Worm (Caenorhabditis elegans) whole organism, L1 larva: ENCODE data around the gene fbxc-32.
"Not testable (repeated sequence)": the region's sequence is repeated elsewhere in the genome, so short reads cannot be mapped to it uniquely, and the experiment has no call there.

Source experiments
- C16A3.4 ChIP-seq: fragments of 150-350 bp; optimal IDR thresholded peaks from 2 replicates; lab custom pipeline; 2014; ENCODE audit warnings: missing biosample characterization, missing genetic modification characterization
- C34B4.2 ChIP-seq: sonication (generic microtip); optimal IDR thresholded peaks from 2 replicates; lab custom pipeline; 2017; ENCODE audit warnings: mild to moderate bottlenecking, missing genetic modification characterization, missing compliant biosample characterization
- Y116A8C.19 ChIP-seq: sonication (generic microtip); optimal IDR thresholded peaks from 2 replicates; lab custom pipeline; 2016; ENCODE audit warnings: missing compliant biosample characterization, missing genetic modification characterization, borderline replicate concordance
- aly-2 ChIP-seq: fragments of 150-350 bp; optimal IDR thresholded peaks from 2 replicates; lab custom pipeline; 2014; ENCODE audit warnings: missing biosample characterization, missing genetic modification characterization
- ama-1 ChIP-seq: fragments of 150-350 bp; optimal IDR thresholded peaks from 2 replicates; lab custom pipeline; 2014
- ceh-63 ChIP-seq: fragments of 200-800 bp; sonication (Bioruptor generic); optimal IDR thresholded peaks from 2 replicates; lab custom pipeline; 2018; ENCODE audit warnings: mild to moderate bottlenecking, missing genetic modification characterization, missing compliant biosample characterization
- ceh-82 ChIP-seq, 3 experiments: fragments of 150-350 bp in 1 of 3; sonication (generic microtip) in 2 of 3; optimal IDR thresholded peaks; 2 replicates each; lab custom pipeline; 2014 to 2017; ENCODE audit warnings: missing biosample characterization in 3 of 3, missing genetic modification characterization in 3 of 3
- ces-1 ChIP-seq: fragments of 150-350 bp; optimal IDR thresholded peaks from 2 replicates; lab custom pipeline; 2014; ENCODE audit warnings: missing biosample characterization, missing genetic modification reagents, missing genetic modification characterization
- dpl-1 ChIP-seq, 3 experiments: fragments of 150-350 bp in 2 of 3; sonication (generic microtip) in 1 of 3; optimal IDR thresholded peaks; 2 replicates each; lab custom pipeline; 2014 to 2017; ENCODE audit warnings: missing biosample characterization in 3 of 3, missing genetic modification characterization in 3 of 3, missing genetic modification reagents in 3 of 3
- egl-27 ChIP-seq, 2 experiments: fragments of 150-350 bp in 1 of 2; sonication (generic microtip); optimal IDR thresholded peaks; 3 replicates each; lab custom pipeline; 2017 to 2018; ENCODE audit warnings: missing biosample characterization in 2 of 2, missing genetic modification characterization in 2 of 2, missing genetic modification reagents in 2 of 2
- elt-2 ChIP-seq: sonication (generic microtip); optimal IDR thresholded peaks from 2 replicates; lab custom pipeline; 2016; ENCODE audit warnings: missing genetic modification characterization, mild to moderate bottlenecking, inconsistent platforms, missing compliant biosample characterization, missing genetic modification reagents
- fos-1 ChIP-seq: fragments of 150-350 bp; optimal IDR thresholded peaks from 2 replicates; lab custom pipeline; 2014; ENCODE audit warnings: missing biosample characterization, missing genetic modification characterization
- hlh-17 ChIP-seq: fragments of 200-800 bp; sonication (Bioruptor generic); optimal IDR thresholded peaks from 2 replicates; lab custom pipeline; 2018; ENCODE audit warnings: missing genetic modification characterization, mild to moderate bottlenecking, missing compliant biosample characterization, moderate library complexity, borderline replicate concordance
- hpl-2 ChIP-seq: fragments of 150-350 bp; optimal IDR thresholded peaks from 2 replicates; lab custom pipeline; 2014; ENCODE audit warnings: missing biosample characterization, missing genetic modification reagents, missing genetic modification characterization
- lin-14 ChIP-seq: fragments of 200-800 bp; sonication (Bioruptor generic); optimal IDR thresholded peaks from 2 replicates; lab custom pipeline; 2018; ENCODE audit warnings: mild to moderate bottlenecking, missing genetic modification characterization, moderate library complexity, missing compliant biosample characterization
- lin-39 ChIP-seq: fragments of 150-350 bp; optimal IDR thresholded peaks from 2 replicates; lab custom pipeline; 2014; ENCODE audit warnings: missing biosample characterization, missing genetic modification reagents, missing genetic modification characterization
- lir-3 ChIP-seq: sonication (generic microtip); optimal IDR thresholded peaks from 2 replicates; lab custom pipeline; 2016; ENCODE audit warnings: mild to moderate bottlenecking, missing genetic modification characterization, moderate library complexity, missing compliant biosample characterization; ENCODE audit not compliant: poor library complexity
- mdl-1 ChIP-seq, 2 experiments: fragments of 150-350 bp; optimal IDR thresholded peaks; 2 replicates each; lab custom pipeline; 2014 to 2017; ENCODE audit warnings: missing biosample characterization in 2 of 2, missing genetic modification characterization in 2 of 2, inconsistent platforms in 1 of 2
- mep-1 ChIP-seq: fragments of 150-350 bp; optimal IDR thresholded peaks from 2 replicates; lab custom pipeline; 2014; ENCODE audit warnings: missing biosample characterization, missing genetic modification characterization
- nhr-12 ChIP-seq: sonication (generic microtip); optimal IDR thresholded peaks from 2 replicates; lab custom pipeline; 2017; ENCODE audit warnings: missing biosample characterization, missing genetic modification characterization
- nhr-76 ChIP-seq: sonication (generic microtip); optimal IDR thresholded peaks from 2 replicates; lab custom pipeline; 2017; ENCODE audit warnings: missing biosample characterization, missing genetic modification characterization
- nhr-77 ChIP-seq: fragments of 150-350 bp; optimal IDR thresholded peaks from 2 replicates; lab custom pipeline; 2014; ENCODE audit warnings: missing biosample characterization, missing genetic modification characterization
- nhr-85 ChIP-seq: sonication (generic microtip); peaks from one replicate; lab custom pipeline; 2016; ENCODE audit warnings: missing genetic modification characterization, inconsistent platforms, missing compliant biosample characterization
- sox-4 ChIP-seq: sonication (generic microtip); optimal IDR thresholded peaks from 2 replicates; lab custom pipeline; 2016; ENCODE audit warnings: missing genetic modification characterization, missing compliant biosample characterization
- swsn-7 ChIP-seq: sonication (generic microtip); optimal IDR thresholded peaks from 2 replicates; lab custom pipeline; 2016; ENCODE audit warnings: missing genetic modification characterization, missing compliant biosample characterization
- tbx-2 ChIP-seq: sonication (generic microtip); optimal IDR thresholded peaks from 2 replicates; lab custom pipeline; 2016; ENCODE audit warnings: missing genetic modification characterization, missing compliant biosample characterization
- unc-30 ChIP-seq: sonication (generic microtip); optimal IDR thresholded peaks from 2 replicates; lab custom pipeline; 2017; ENCODE audit warnings: missing biosample characterization, missing genetic modification characterization
- unc-62 ChIP-seq: fragments of 150-350 bp; optimal IDR thresholded peaks from 2 replicates; lab custom pipeline; 2014; ENCODE audit warnings: missing biosample characterization, missing genetic modification reagents, missing genetic modification characterization
- unc-86 ChIP-seq: sonication (generic microtip); optimal IDR thresholded peaks from 2 replicates; lab custom pipeline; 2016; ENCODE audit warnings: missing genetic modification characterization, missing compliant biosample characterization
- unc-98 ChIP-seq: fragments of 200-800 bp; sonication (Bioruptor generic); IDR thresholded peaks from 2 replicates; pipeline ENCODE4 v1.3.6; 2022; ENCODE audit warnings: missing genetic modification characterization, missing compliant biosample characterization
- vab-15 ChIP-seq: sonication (generic microtip); optimal IDR thresholded peaks from 2 replicates; lab custom pipeline; 2017; ENCODE audit warnings: missing genotype, mild to moderate bottlenecking, missing genetic modification characterization, missing compliant biosample characterization
- zag-1 ChIP-seq: fragments of 150-350 bp; optimal IDR thresholded peaks from 2 replicates; lab custom pipeline; 2014; ENCODE audit warnings: missing biosample characterization, missing genetic modification characterization
- ztf-11 ChIP-seq, 2 experiments: sonication (generic microtip); optimal IDR thresholded peaks; 2 replicates each; lab custom pipeline; 2016 to 2017; ENCODE audit warnings: missing genetic modification characterization in 2 of 2, missing biosample characterization in 1 of 2, missing compliant biosample characterization in 1 of 2

The fbxc-32 gene

DNA sequence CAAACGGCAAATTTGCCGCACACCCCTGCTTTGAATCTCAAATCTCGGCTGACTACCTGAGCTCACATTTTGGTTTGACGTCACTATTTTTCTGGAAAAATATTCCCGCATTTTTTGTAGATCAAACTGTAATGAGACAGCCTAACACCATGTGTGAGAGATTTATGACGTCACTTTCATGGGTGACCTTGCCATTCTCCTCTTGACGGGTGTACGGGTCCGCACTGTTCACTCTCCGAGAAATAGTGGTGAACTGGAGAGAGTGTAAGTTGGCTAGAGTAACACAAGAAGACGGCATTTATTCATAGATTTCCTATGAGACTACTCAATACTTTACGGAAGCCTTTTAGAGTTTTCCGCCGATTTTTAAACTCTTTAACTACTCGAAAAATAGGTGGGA is 37.7 kb upstream of the fbxc-32 start, which contains the start of gene fbxc-40:
Gene fbxc-40, plus strand, starts transcription at position 301 of the 400 bp plus-strand sequence.
- not testable (repeated sequence) for TF ChIP-seq Y116A8C.19 (tag; lab: Kevin White, UChicago); sox-4 (tag; lab: Kevin White, UChicago); dpl-1 (GFP tag; optimal IDR thresholded peaks at IDR 0.05; lab: Kevin White, UChicago)

DNA sequence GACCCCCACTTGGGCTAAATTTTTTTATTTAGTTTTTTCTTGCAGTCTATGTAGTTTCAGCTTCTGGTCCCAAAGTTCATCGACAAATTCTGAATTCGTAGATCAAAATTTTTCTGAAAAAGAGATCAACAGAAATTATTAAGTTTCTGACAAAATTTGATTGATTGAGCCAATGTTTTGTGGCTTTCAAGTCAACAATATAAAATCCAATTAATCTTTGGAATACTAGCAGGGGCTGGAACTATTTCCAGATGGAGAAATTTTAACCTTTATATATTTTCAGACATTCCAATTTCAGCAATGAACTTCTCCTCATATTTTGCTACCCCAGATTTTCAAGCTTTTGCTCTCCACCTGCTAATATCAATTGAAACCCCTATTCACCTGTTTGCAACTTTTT is 34.9 kb upstream of the fbxc-32 start, which contains the start of gene srh-274:
Gene srh-274, plus strand, starts transcription at position 301 of the 400 bp plus-strand sequence.
- no peak for TF ChIP-seq C34B4.2 (tag; lab: Kevin White, UChicago)

DNA sequence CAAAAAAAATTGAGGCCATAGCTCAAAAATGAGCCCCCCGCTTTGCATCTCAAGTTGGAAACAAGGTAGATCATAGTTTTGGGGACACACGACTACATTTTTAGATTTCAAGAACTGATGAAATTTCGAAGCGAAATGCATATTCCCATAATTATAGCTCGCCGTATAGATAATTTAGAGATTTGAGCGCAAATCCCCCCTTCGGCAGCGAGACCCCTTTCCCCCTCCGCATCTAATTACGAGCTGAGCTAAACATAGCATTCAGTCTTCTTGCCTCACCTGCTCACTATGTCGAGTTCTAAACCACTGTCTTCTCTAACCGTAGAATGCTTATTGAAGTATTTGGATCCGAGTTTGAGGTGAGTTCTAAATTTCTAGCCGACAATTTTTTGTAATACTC is 31.1 kb upstream of the fbxc-32 start, which contains the start of the genes fbxc-17 and fbxc-15:
Gene fbxc-17, minus strand, starts transcription at position 101 of the 400 bp plus-strand sequence.
Gene fbxc-15, plus strand, starts transcription at position 289 of the 400 bp plus-strand sequence.
- no peak for TF ChIP-seq vab-15 (tag; lab: Kevin White, UChicago)
- no peak for TF ChIP-seq ama-1
- no peak for TF ChIP-seq unc-86 (tag; lab: Kevin White, UChicago)
- no peak for TF ChIP-seq lin-39 (tag; lab: Kevin White, UChicago)
- TF ChIP-seq nhr-85 = no peak
- no peak for TF ChIP-seq elt-2 (tag; lab: Kevin White, UChicago)
- TF ChIP-seq unc-30 (tag; lab: Kevin White, UChicago) = no peak
- TF ChIP-seq ceh-63 = no peak
- TF ChIP-seq fos-1 = no peak
- TF ChIP-seq swsn-7 (tag; lab: Kevin White, UChicago) = no peak
- TF ChIP-seq lin-14 = no peak
- no peak for TF ChIP-seq lir-3 (tag; lab: Kevin White, UChicago)
- TF ChIP-seq unc-62 (GFP tag; lab: Kevin White, UChicago) = no peak
- no peak for TF ChIP-seq ceh-82 (tag; optimal IDR thresholded peaks at IDR 0.05; lab: Kevin White, UChicago)
- TF ChIP-seq ces-1 = no peak
- no peak for TF ChIP-seq aly-2 (tag; lab: Kevin White, UChicago)
- no peak for TF ChIP-seq hpl-2 (GFP tag; lab: Kevin White, UChicago)

DNA sequence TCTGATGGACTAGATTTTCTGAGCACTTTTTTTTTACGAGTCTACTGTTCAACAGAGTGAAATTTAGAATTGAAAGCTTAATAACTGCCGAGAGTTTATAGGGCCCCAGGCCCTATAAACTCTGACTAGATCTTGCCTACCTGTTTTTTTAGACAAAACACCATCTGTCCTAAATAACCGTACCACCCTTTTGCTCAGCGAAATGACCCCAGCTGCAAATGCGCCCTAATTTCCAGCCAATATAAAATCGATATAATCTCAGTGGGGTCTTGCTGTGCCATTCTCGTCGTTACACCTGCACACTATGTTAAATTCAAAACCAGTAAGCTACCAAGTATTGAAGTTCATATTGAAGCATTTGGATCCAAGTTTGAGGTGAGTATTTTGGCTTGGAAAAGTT is 26.0 kb upstream of the fbxc-32 start, which contains the start of gene fbxc-14:
Gene fbxc-14, plus strand, starts transcription at position 301 of the 400 bp plus-strand sequence.
- TF ChIP-seq unc-98 (GFP tag; lab: Robert Waterston, UW) = no peak
- TF ChIP-seq tbx-2 (tag; lab: Kevin White, UChicago) = no peak
- TF ChIP-seq mdl-1 (tag; optimal IDR thresholded peaks at IDR 0.05; lab: Kevin White, UChicago) = no peak
- TF ChIP-seq egl-27 (tag; optimal IDR thresholded peaks at IDR 0.05; lab: Kevin White, UChicago) = no peak
- TF ChIP-seq nhr-77 (tag; lab: Kevin White, UChicago) = no peak
- no peak for TF ChIP-seq hlh-17
- TF ChIP-seq unc-86 (tag; lab: Kevin White, UChicago) = no peak
- TF ChIP-seq ztf-11 (tag; optimal IDR thresholded peaks at IDR 0.05; lab: Kevin White, UChicago) = no peak

DNA sequence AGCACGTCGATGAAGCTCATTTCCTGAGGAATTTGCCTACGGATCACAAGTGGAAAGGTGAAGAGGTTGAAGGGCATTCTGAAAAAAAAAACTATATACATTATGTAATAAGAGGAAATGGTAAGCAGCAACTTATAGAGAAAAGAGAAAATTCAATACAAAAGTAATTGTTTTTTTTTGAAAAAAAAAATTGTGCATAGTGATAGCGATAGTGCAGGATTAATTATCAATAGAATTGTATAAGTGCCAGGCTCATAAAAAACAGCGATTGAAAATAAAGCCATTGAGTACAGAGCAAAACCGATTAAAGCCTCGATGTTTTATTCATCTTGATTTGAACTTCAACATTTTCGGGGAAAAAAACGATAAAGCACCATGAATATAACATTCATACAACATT is 24.9 kb upstream of the fbxc-32 start, which contains the start of gene C32B5.15:
Gene C32B5.15, minus strand, starts transcription at position 101 of the 400 bp plus-strand sequence.
- TF ChIP-seq C16A3.4 (tag; lab: Kevin White, UChicago) = no peak
- no peak for TF ChIP-seq zag-1
- no peak for TF ChIP-seq mep-1 (tag; lab: Kevin White, UChicago)

DNA sequence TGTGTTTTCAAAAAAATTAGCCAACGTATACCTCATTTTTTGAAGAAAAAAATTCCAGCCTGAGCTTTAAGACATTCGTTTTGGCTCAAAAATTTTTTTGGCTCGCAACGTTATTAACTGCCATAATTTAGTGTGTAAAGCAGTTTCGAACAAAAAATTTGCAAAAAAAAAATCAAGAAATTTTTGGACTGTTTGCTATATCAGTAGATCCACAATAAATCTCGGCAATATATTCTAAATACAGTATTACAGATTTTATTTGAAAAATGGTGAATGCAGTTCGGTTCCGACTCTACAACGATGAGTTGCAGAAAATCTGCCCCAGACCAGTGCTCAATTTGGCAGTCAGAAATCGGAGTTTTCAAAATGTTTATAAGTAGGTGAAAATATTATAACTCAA is 20.1 kb upstream of the fbxc-32 start, which contains the start of gene C32B5.6:
Gene C32B5.6, plus strand, starts transcription at position 301 of the 400 bp plus-strand sequence.
- not testable (repeated sequence) for TF ChIP-seq mdl-1 (tag; optimal IDR thresholded peaks at IDR 0.05; lab: Kevin White, UChicago); nhr-76 (tag; lab: Kevin White, UChicago); nhr-12
- TF ChIP-seq, all 84 proteins: peak for 0; not testable (repeated sequence) for 84
